Worm (Caenorhabditis elegans) whole organism, young adult: Measurements from ENCODE around the gene Y54G2A.36.

Source experiments
- B0019.2 ChIP-seq: fragments of 200-800 bp; sonication (Bioruptor generic); conservative IDR thresholded peaks from 2 replicates; pipeline ENCODE4 v1.3.6; 2022; ENCODE audit warnings: missing genetic modification reagents, missing genetic modification characterization, missing compliant biosample characterization
- B0035.1 ChIP-seq: sonication (generic microtip); optimal IDR thresholded peaks from 2 replicates; lab custom pipeline; 2016; ENCODE audit warnings: missing genetic modification characterization, mild to moderate bottlenecking, missing compliant biosample characterization, missing genotype, missing genetic modification reagents
- D2030.7 ChIP-seq: fragments of 200-800 bp; sonication (Bioruptor generic); IDR thresholded peaks from 2 replicates; pipeline ENCODE4 v1.3.6; 2022; ENCODE audit warnings: missing genetic modification reagents, missing genetic modification characterization, missing compliant biosample characterization
- F33H1.4 ChIP-seq: fragments of 200-800 bp; sonication (Bioruptor generic); IDR thresholded peaks from 2 replicates; pipeline ENCODE4 v1.3.6; 2022; ENCODE audit warnings: missing genetic modification reagents, missing genetic modification characterization, missing compliant biosample characterization
- F37B4.10 ChIP-seq: fragments of 200-800 bp; sonication (Bioruptor generic); IDR thresholded peaks from 2 replicates; pipeline ENCODE4 v1.3.6; 2022; ENCODE audit warnings: missing genetic modification characterization, missing compliant biosample characterization
- F52B5.7 ChIP-seq: sonication (generic microtip); optimal IDR thresholded peaks from 2 replicates; lab custom pipeline; 2016; ENCODE audit warnings: mild to moderate bottlenecking, missing genetic modification characterization, missing compliant biosample characterization
- F55B11.4 ChIP-seq: sonication (generic microtip); optimal IDR thresholded peaks from 2 replicates; lab custom pipeline; 2016; ENCODE audit warnings: missing compliant biosample characterization, missing genetic modification characterization, borderline replicate concordance; ENCODE audit not compliant: insufficient read depth
- K12H6.12 ChIP-seq: fragments of 200-800 bp; sonication (Bioruptor generic); optimal IDR thresholded peaks from 2 replicates; lab custom pipeline; 2018; ENCODE audit warnings: mild to moderate bottlenecking, missing genetic modification characterization, missing compliant biosample characterization
- Y53F4B.3 ChIP-seq: fragments of 200-800 bp; sonication (Bioruptor generic); IDR thresholded peaks from 2 replicates; pipeline ENCODE4 v1.3.6; 2022; ENCODE audit warnings: missing genetic modification reagents, missing genetic modification characterization, missing compliant biosample characterization
- Y53G8AR.9 ChIP-seq: fragments of 200-800 bp; sonication (Bioruptor generic); conservative IDR thresholded peaks from 2 replicates; pipeline ENCODE4 v1.3.6; 2022; ENCODE audit warnings: missing genetic modification reagents, missing genetic modification characterization, missing compliant biosample characterization
- akir-1 ChIP-seq: fragments of 200-800 bp; sonication (Bioruptor generic); optimal IDR thresholded peaks from 2 replicates; lab custom pipeline; 2018; ENCODE audit warnings: mild to moderate bottlenecking, missing genetic modification characterization, moderate library complexity, missing compliant biosample characterization
- ama-1 ChIP-seq, 3 experiments: fragments of 150-350 bp in 1 of 3; sonication (generic microtip) in 2 of 3; optimal IDR thresholded peaks; 2 replicates each; lab custom pipeline; 2014 to 2018; ENCODE audit warnings: missing biosample characterization in 2 of 3, missing genetic modification characterization in 2 of 3, missing genetic modification reagents in 2 of 3
- aptf-2 ChIP-seq: fragments of 200-800 bp; sonication (Bioruptor generic); conservative IDR thresholded peaks from 2 replicates; pipeline ENCODE4 v1.3.6; 2022; ENCODE audit warnings: missing genetic modification reagents, missing genetic modification characterization, missing compliant biosample characterization
- attf-5 ChIP-seq: fragments of 200-800 bp; sonication (Bioruptor generic); optimal IDR thresholded peaks from 2 replicates; lab custom pipeline; 2018; ENCODE audit warnings: mild to moderate bottlenecking, missing genetic modification characterization, missing compliant biosample characterization
- bed-1 ChIP-seq: fragments of 200-800 bp; sonication (Bioruptor generic); IDR thresholded peaks from 2 replicates; pipeline ENCODE4 v1.3.6; 2022; ENCODE audit warnings: missing genetic modification reagents, missing genetic modification characterization, missing compliant biosample characterization
- cebp-1 ChIP-seq, 2 experiments: fragments of 200-800 bp in 1 of 2; sonication (Bioruptor generic) in 1 of 2; sonication (generic microtip) in 1 of 2; IDR thresholded peaks in 1 of 2; optimal IDR thresholded peaks in 1 of 2; 2 replicates each; pipeline versions ENCODE4 v1.3.6 to Lab custom; 2017 to 2022; ENCODE audit warnings: missing compliant biosample characterization in 2 of 2, missing genetic modification characterization in 2 of 2, mild to moderate bottlenecking in 1 of 2, missing genetic modification reagents in 1 of 2, moderate library complexity in 1 of 2
- ceh-79 ChIP-seq: sonication (generic microtip); optimal IDR thresholded peaks from 2 replicates; lab custom pipeline; 2017; ENCODE audit warnings: mild to moderate bottlenecking, missing genetic modification characterization, missing compliant biosample characterization
- ceh-91 ChIP-seq: fragments of 200-800 bp; sonication (Bioruptor generic); IDR thresholded peaks from 2 replicates; pipeline ENCODE4 v1.3.6; 2022; ENCODE audit warnings: missing genetic modification reagents, missing genetic modification characterization, missing compliant biosample characterization
- chd-7 ChIP-seq: sonication (generic microtip); optimal IDR thresholded peaks from 2 replicates; lab custom pipeline; 2016; ENCODE audit warnings: mild to moderate bottlenecking, missing genetic modification characterization, moderate library complexity, missing compliant biosample characterization
- dox-1 ChIP-seq: fragments of 200-800 bp; sonication (Bioruptor generic); IDR thresholded peaks from 2 replicates; pipeline ENCODE4 v1.3.6; 2022; ENCODE audit warnings: missing genetic modification reagents, missing genetic modification characterization, missing compliant biosample characterization
- dpl-1 ChIP-seq: fragments of 150-350 bp; optimal IDR thresholded peaks from 2 replicates; lab custom pipeline; 2014; ENCODE audit warnings: missing biosample characterization, missing genetic modification reagents, missing genetic modification characterization
- gei-17 ChIP-seq: fragments of 200-800 bp; sonication (Bioruptor generic); optimal IDR thresholded peaks from 2 replicates; lab custom pipeline; 2018; ENCODE audit warnings: mild to moderate bottlenecking, missing genetic modification characterization, missing compliant biosample characterization
- hlh-12 ChIP-seq: sonication (generic microtip); optimal IDR thresholded peaks from 2 replicates; lab custom pipeline; 2016; ENCODE audit warnings: missing genetic modification characterization, missing compliant biosample characterization
- hlh-26 ChIP-seq: fragments of 200-800 bp; sonication (Bioruptor generic); conservative IDR thresholded peaks from 2 replicates; pipeline ENCODE4 v1.3.6; 2022; ENCODE audit warnings: missing genetic modification reagents, missing genetic modification characterization, missing compliant biosample characterization
- hmg-1.2 ChIP-seq: fragments of 200-800 bp; sonication (Bioruptor generic); IDR thresholded peaks from 2 replicates; pipeline ENCODE4 v1.3.6; 2022; ENCODE audit warnings: missing genetic modification reagents, missing genetic modification characterization, missing compliant biosample characterization
- hmg-20 ChIP-seq: fragments of 200-800 bp; sonication (Bioruptor generic); IDR thresholded peaks from 2 replicates; pipeline ENCODE4 v1.3.6; 2022; ENCODE audit warnings: missing genetic modification reagents, missing genetic modification characterization, missing compliant biosample characterization
- hsf-1 ChIP-seq: fragments of 200-800 bp; sonication (Bioruptor generic); IDR thresholded peaks from 2 replicates; pipeline ENCODE4 v1.3.6; 2022; ENCODE audit warnings: missing genetic modification reagents, missing genetic modification characterization, missing compliant biosample characterization
- let-526 ChIP-seq: fragments of 200-800 bp; sonication (Bioruptor generic); IDR thresholded peaks from 2 replicates; pipeline ENCODE4 v1.3.6; 2022; ENCODE audit warnings: missing genetic modification reagents, missing genetic modification characterization, missing compliant biosample characterization
- lin-35 ChIP-seq, 3 experiments: fragments of 150-350 bp in 2 of 3; sonication (generic microtip) in 1 of 3; optimal IDR thresholded peaks; 2 replicates each; lab custom pipeline; 2014 to 2018; ENCODE audit warnings: missing biosample characterization in 3 of 3, missing genetic modification characterization in 3 of 3, missing genetic modification reagents in 3 of 3
- lin-40 ChIP-seq: sonication (generic microtip); optimal IDR thresholded peaks from 2 replicates; lab custom pipeline; 2016; ENCODE audit warnings: missing genetic modification characterization, mild to moderate bottlenecking, missing compliant biosample characterization, missing genotype, missing genetic modification reagents
- madf-3 ChIP-seq: fragments of 200-800 bp; sonication (Bioruptor generic); IDR thresholded peaks from 2 replicates; pipeline ENCODE4 v1.3.6; 2022; ENCODE audit warnings: missing genetic modification reagents, missing genetic modification characterization, missing compliant biosample characterization
- madf-8 ChIP-seq: fragments of 200-800 bp; sonication (Bioruptor generic); conservative IDR thresholded peaks from 2 replicates; pipeline ENCODE4 v1.3.6; 2022; ENCODE audit warnings: missing genetic modification reagents, missing genetic modification characterization, missing compliant biosample characterization
- mcd-1 ChIP-seq: fragments of 200-800 bp; sonication (Bioruptor generic); IDR thresholded peaks from 2 replicates; pipeline ENCODE4 v1.3.6; 2022; ENCODE audit warnings: missing genetic modification reagents, missing genetic modification characterization, missing compliant biosample characterization
- mes-4 ChIP-seq: sonication (generic microtip); optimal IDR thresholded peaks from 2 replicates; lab custom pipeline; 2016; ENCODE audit warnings: missing genotype, missing genetic modification characterization, missing compliant biosample characterization
- nfya-1 ChIP-seq: sonication (generic microtip); optimal IDR thresholded peaks from 2 replicates; lab custom pipeline; 2017; ENCODE audit warnings: antibody characterized with exemption, missing compliant biosample characterization, missing genetic modification characterization, borderline replicate concordance; ENCODE audit not compliant: insufficient read depth
- nhr-120 ChIP-seq: fragments of 200-800 bp; sonication (Bioruptor generic); IDR thresholded peaks from 2 replicates; pipeline ENCODE4 v1.3.6; 2022; ENCODE audit warnings: missing genetic modification characterization, missing compliant biosample characterization
- nhr-80 ChIP-seq: sonication (generic microtip); optimal IDR thresholded peaks from 2 replicates; lab custom pipeline; 2016; ENCODE audit warnings: missing genetic modification characterization, missing compliant biosample characterization
- pbrm-1 ChIP-seq: fragments of 200-800 bp; sonication (Bioruptor generic); IDR thresholded peaks from 2 replicates; pipeline ENCODE4 v1.3.6; 2022; ENCODE audit warnings: missing genetic modification reagents, missing genetic modification characterization, missing compliant biosample characterization
- rcor-1 ChIP-seq: fragments of 200-800 bp; sonication (Bioruptor generic); IDR thresholded peaks from 2 replicates; pipeline ENCODE4 v1.3.6; 2022; ENCODE audit warnings: missing genetic modification reagents, missing genetic modification characterization, missing compliant biosample characterization
- sdz-38 ChIP-seq: sonication (generic microtip); optimal IDR thresholded peaks from 2 replicates; lab custom pipeline; 2016; ENCODE audit warnings: missing genotype, missing genetic modification characterization, missing compliant biosample characterization
- snpc-4 ChIP-seq, 5 experiments: fragments of 150-350 bp in 1 of 5; sonication (generic microtip) in 4 of 5; optimal IDR thresholded peaks; 2 replicates each; lab custom pipeline; 2014 to 2018; ENCODE audit warnings: missing genetic modification characterization in 5 of 5, missing biosample characterization in 3 of 5, antibody characterized with exemption in 2 of 5, mild to moderate bottlenecking in 2 of 5, missing compliant biosample characterization in 2 of 5, missing genotype in 2 of 5, moderate library complexity in 2 of 5, missing genetic modification reagents in 1 of 5
- somi-1 ChIP-seq: fragments of 200-800 bp; sonication (Bioruptor generic); optimal IDR thresholded peaks from 2 replicates; lab custom pipeline; 2018; ENCODE audit warnings: mild to moderate bottlenecking, missing genetic modification characterization, missing compliant biosample characterization
- tbx-9 ChIP-seq: sonication (generic microtip); optimal IDR thresholded peaks from 2 replicates; lab custom pipeline; 2016; ENCODE audit warnings: borderline replicate concordance, missing genetic modification characterization, inconsistent platforms, missing compliant biosample characterization
- zfh-2 ChIP-seq: fragments of 200-800 bp; sonication (Bioruptor generic); conservative IDR thresholded peaks from 2 replicates; pipeline ENCODE4 v1.3.6; 2022; ENCODE audit warnings: missing genetic modification reagents, missing genetic modification characterization, missing compliant biosample characterization
- ztf-18 ChIP-seq: sonication (generic microtip); optimal IDR thresholded peaks from 2 replicates; lab custom pipeline; 2016; ENCODE audit warnings: missing genotype, mild to moderate bottlenecking, missing genetic modification characterization, missing compliant biosample characterization
- ztf-22 ChIP-seq: fragments of 200-800 bp; sonication (Bioruptor generic); optimal IDR thresholded peaks from 2 replicates; lab custom pipeline; 2018; ENCODE audit warnings: mild to moderate bottlenecking, missing genetic modification characterization, moderate library complexity, missing compliant biosample characterization
- ztf-26 ChIP-seq: sonication (generic microtip); optimal IDR thresholded peaks from 2 replicates; lab custom pipeline; 2017; ENCODE audit warnings: missing genetic modification characterization, missing compliant biosample characterization

Y54G2A.36 gene

DNA sequence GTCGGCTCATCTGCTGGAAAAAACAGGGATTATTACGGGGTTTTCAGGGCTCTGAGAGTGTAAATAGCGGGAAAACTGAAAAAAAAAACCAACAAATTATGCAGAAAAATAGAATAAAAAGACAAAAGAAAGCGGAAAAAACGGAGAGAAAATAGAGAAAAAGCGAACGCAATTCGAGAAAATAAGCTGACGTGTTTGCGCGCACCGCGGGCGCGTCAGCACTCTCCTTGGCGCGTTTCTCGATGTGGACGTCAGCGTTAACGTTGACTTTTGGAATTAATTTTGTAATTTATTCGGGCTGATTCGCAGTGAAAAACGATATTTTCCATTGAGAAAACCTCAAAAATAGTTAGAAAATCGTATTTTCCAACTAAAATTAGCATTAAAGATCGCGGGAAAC lies 30.9 kb downstream of the Y54G2A.36 start, which contains the start of gene manf-1 (continued):
- TF ChIP-seq B0019.2 (GFP tag; lab: Robert Waterston, UW) (no peak), hlh-12 (tag; lab: Kevin White, UChicago) (no peak), ztf-22 (GFP tag; lab: Kevin White, UChicago) (no peak), ceh-91 (GFP tag; lab: Robert Waterston, UW) (no peak), Y53G8AR.9 (peak; percentile 70; the same call in 1 of the 2 replicates), attf-5 (GFP tag; lab: Kevin White, UChicago) (peak; percentile 35), cebp-1 (GFP tag; IDR thresholded peaks at IDR 0.05; lab: Robert Waterston, UW) (no peak), cebp-1 (tag; optimal IDR thresholded peaks at IDR 0.05; lab: Kevin White, UChicago) (peak; percentile 67), dpl-1 (GFP tag; lab: Kevin White, UChicago) (no peak), madf-3 (no peak), snpc-4 (GFP tag; optimal IDR thresholded peaks at IDR 0.05; lab: Kevin White, UChicago) (no peak), snpc-4 (tag; optimal IDR thresholded peaks at IDR 0.05; lab: Kevin White, UChicago) (peak in 1 of 4 experiments; percentile 72), zfh-2 (GFP tag; lab: Robert Waterston, UW) (no peak; the same call in 1 of the 2 replicates), let-526 (GFP tag; lab: Robert Waterston, UW) (no peak), nhr-80 (tag; lab: Kevin White, UChicago) (peak; percentile 32), F37B4.10 (GFP tag; lab: Robert Waterston, UW) (no peak), aptf-2 (GFP tag; lab: Robert Waterston, UW) (no peak), chd-7 (tag; lab: Kevin White, UChicago) (no peak), D2030.7 (GFP tag; lab: Robert Waterston, UW) (0 out of 2 replicates have a peak, but pooled peaks have one; percentile 9), rcor-1 (GFP tag; lab: Robert Waterston, UW) (0 out of 2 replicates have a peak, but pooled peaks have one; percentile 36), bed-1 (no peak), sdz-38 (tag; lab: Kevin White, UChicago) (no peak), mes-4 (tag; lab: Kevin White, UChicago) (no peak), ztf-26 (tag; lab: Kevin White, UChicago) (no peak), K12H6.12 (tag; lab: Kevin White, UChicago) (peak; percentile 26), F55B11.4 (tag; lab: Kevin White, UChicago) (no peak), nfya-1 (tag; lab: Kevin White, UChicago) (no peak), hmg-20 (GFP tag; lab: Robert Waterston, UW) (no peak), Y53F4B.3 (GFP tag; lab: Robert Waterston, UW) (no peak), mcd-1 (peak; percentile 86), ama-1 (optimal IDR thresholded peaks at IDR 0.05; lab: Kevin White, UChicago) (peak; percentile 26), ama-1 (GFP tag; optimal IDR thresholded peaks at IDR 0.05; lab: Kevin White, UChicago) (no peak), nhr-120 (no peak), madf-8 (GFP tag; lab: Robert Waterston, UW) (0 out of 2 replicates have a peak, but pooled peaks have one; percentile 12), akir-1 (GFP tag; lab: Kevin White, UChicago) (no peak), somi-1 (GFP tag; lab: Kevin White, UChicago) (no peak), F33H1.4 (GFP tag; lab: Robert Waterston, UW) (peak; percentile 61), B0035.1 (tag; lab: Kevin White, UChicago) (no peak), hlh-26 (GFP tag; lab: Robert Waterston, UW) (no peak), pbrm-1 (GFP tag; lab: Robert Waterston, UW) (peak; percentile 77), hsf-1 (GFP tag; lab: Robert Waterston, UW) (no peak), hmg-1.2 (GFP tag; lab: Robert Waterston, UW) (peak; percentile 45; the same call in 1 of the 2 replicates), dox-1 (GFP tag; lab: Robert Waterston, UW) (peak; percentile 64; the same call in 1 of the 2 replicates), ztf-18 (tag; lab: Kevin White, UChicago) (peak; percentile 94), lin-40 (tag; lab: Kevin White, UChicago) (peak; percentile 75), tbx-9 (tag; lab: Kevin White, UChicago) (no peak), ceh-79 (tag; lab: Kevin White, UChicago) (no peak), F52B5.7 (tag; lab: Kevin White, UChicago) (no peak), gei-17 (GFP tag; lab: Kevin White, UChicago) (no peak), lin-35 (GFP tag; optimal IDR thresholded peaks at IDR 0.05; lab: Kevin White, UChicago) (peak in 1 of 3 experiments; percentile 71)
